Fruit fly (Drosophila melanogaster) Kc167 (cell line): ENCODE measurements around the gene CG42446.

Experiments used
- h ChIP-seq: fragments of >200 bp; optimal IDR thresholded peaks from 3 replicates; lab custom pipeline; 2018; ENCODE audit warnings: missing external identifiers
- psq ChIP-seq: fragments of >200 bp; optimal IDR thresholded peaks from 2 replicates; lab custom pipeline; 2017; ENCODE audit warnings: missing external identifiers

DNA sequence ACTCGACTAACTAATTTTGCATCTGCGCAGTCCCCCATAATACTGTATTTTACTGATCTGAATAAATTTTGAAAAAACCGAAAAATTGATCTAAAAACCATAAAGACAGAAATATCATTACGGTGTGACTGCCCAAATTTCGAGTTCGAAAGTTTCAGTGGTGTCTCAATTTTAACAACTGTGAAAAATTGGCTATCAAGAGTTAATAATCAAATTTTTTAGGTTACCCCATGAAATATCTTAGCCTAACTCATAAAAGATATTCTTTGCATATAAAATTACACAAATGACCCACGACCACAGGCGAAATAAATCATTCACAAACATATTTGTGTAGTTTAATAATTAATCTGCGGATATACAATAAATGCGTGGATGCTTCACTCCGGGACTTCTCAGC is at the start of gene CG42446:
- TF ChIP-seq psq (lab: Kevin White, UChicago) (no peak), h (lab: Kevin White, UChicago) (no peak)
